Worm (Caenorhabditis elegans) whole organism, midembryonic: ENCODE data around the gene rpl-42.

ENCODE experiments used
- flt-1 ChIP-seq: fragments of 200-800 bp; sonication (Bioruptor generic); IDR thresholded peaks from 2 replicates; pipeline ENCODE4 v1.3.6; 2022; ENCODE audit warnings: missing genetic modification characterization, missing compliant biosample characterization
- tab-1 ChIP-seq: fragments of 200-800 bp; sonication (Bioruptor generic); IDR thresholded peaks from 2 replicates; pipeline ENCODE4 v1.3.6; 2022; ENCODE audit warnings: missing genetic modification characterization, missing compliant biosample characterization

ce11 chrII:11125059-11125594 is 32.6 kb downstream of the rpl-42 start:
- no peak for TF ChIP-seq tab-1 (GFP tag; lab: Robert Waterston, UW)
- TF ChIP-seq flt-1 (GFP tag; lab: Robert Waterston, UW), result no peak
